Fruit fly (Drosophila melanogaster): Measurements from ENCODE around the gene Scsalpha1.

The Scsalpha1 gene

DNA sequence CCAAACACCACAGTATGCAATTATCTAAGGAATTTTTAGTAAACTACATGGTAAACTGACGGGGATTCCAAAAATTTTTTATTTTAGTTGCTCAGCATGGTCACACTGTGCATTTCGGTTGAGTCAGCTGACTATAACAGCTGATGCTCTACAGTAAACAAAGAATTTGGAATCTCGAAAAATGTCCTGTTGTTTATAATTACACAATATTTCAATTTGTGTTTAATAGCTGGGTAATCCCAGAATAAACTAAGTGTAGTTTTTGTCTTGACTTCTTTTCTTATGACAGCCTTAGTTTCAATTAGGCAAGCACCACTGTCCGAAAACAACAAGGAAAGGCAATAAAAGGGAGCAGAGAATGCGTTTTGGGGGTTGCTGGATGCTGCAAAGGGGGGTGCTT, 28.3 kb upstream of the Scsalpha1 start (continued):
- no peak for TF ChIP-seq CG1832 (GFP tag; optimal IDR thresholded peaks at IDR 0.05)
- no peak for TF ChIP-seq CG8924 (tag; optimal IDR thresholded peaks at IDR 0.05)
- TF ChIP-seq Sox100B (GFP tag; optimal IDR thresholded peaks at IDR 0.05): no peak
- no peak for TF ChIP-seq CG3163 (GFP tag; optimal IDR thresholded peaks at IDR 0.05)
- TF ChIP-seq jing (GFP tag; optimal IDR thresholded peaks at IDR 0.05): no peak
- no peak for TF ChIP-seq CG11085 (GFP tag; IDR thresholded peaks at IDR 0.05)
- TF ChIP-seq lilli (GFP tag; optimal IDR thresholded peaks at IDR 0.05): peak; percentile 18
- 0 out of 3 replicates have a peak, but pooled peaks have one; percentile 51 for TF ChIP-seq CG11456 (GFP tag; IDR thresholded peaks at IDR 0.05)
- TF ChIP-seq CG4404 (GFP tag; IDR thresholded peaks at IDR 0.05): peak; percentile 34
- TF ChIP-seq fd96Cb (tag; optimal IDR thresholded peaks at IDR 0.05): peak; percentile 27
- no peak for TF ChIP-seq lov (optimal IDR thresholded peaks at IDR 0.05)
- no peak for TF ChIP-seq lov (GFP tag; IDR thresholded peaks at IDR 0.05)
- TF ChIP-seq gem (tag; optimal IDR thresholded peaks at IDR 0.05): peak; percentile 57
- TF ChIP-seq CG7372 (GFP tag; IDR thresholded peaks at IDR 0.05): no peak
- TF ChIP-seq CG14441 (GFP tag; IDR thresholded peaks at IDR 0.05): peak; percentile 71
- TF ChIP-seq CG10462 (GFP tag; optimal IDR thresholded peaks at IDR 0.05): no peak
- no peak for TF ChIP-seq crol (GFP tag; IDR thresholded peaks at IDR 0.05)
- TF ChIP-seq GATAe (GFP tag; conservative IDR thresholded peaks at IDR 0.05): no peak
- TF ChIP-seq CG10321 (GFP tag; IDR thresholded peaks at IDR 0.05): no peak
- no peak for TF ChIP-seq NfI (GFP tag; optimal IDR thresholded peaks at IDR 0.05)
- no peak for TF ChIP-seq eyg (GFP tag; optimal IDR thresholded peaks at IDR 0.05)
- peak; percentile 13 for TF ChIP-seq CG17359 (tag; optimal IDR thresholded peaks at IDR 0.05)
- TF ChIP-seq gcm2 (GFP tag; optimal IDR thresholded peaks at IDR 0.05): no peak
- TF ChIP-seq gsb (GFP tag; IDR thresholded peaks at IDR 0.05): no peak
- TF ChIP-seq CG7963 (GFP tag; IDR thresholded peaks at IDR 0.05; ENCODE audit: partially characterized antibody): no peak
- TF ChIP-seq CG12236 (GFP tag; optimal IDR thresholded peaks at IDR 0.05): no peak
- TF ChIP-seq Sry-δ (GFP tag; optimal IDR thresholded peaks at IDR 0.05): no peak
- no peak for TF ChIP-seq bigmax (GFP tag; optimal IDR thresholded peaks at IDR 0.05)
- no peak for TF ChIP-seq Meics (GFP tag; optimal IDR thresholded peaks at IDR 0.05)
- TF ChIP-seq ATbp (GFP tag; optimal IDR thresholded peaks at IDR 0.05): no peak
- peak; percentile 7 for TF ChIP-seq CG4424 (GFP tag; optimal IDR thresholded peaks at IDR 0.05)
- no peak for TF ChIP-seq schlank (tag; optimal IDR thresholded peaks at IDR 0.05)
- TF ChIP-seq pnt (GFP tag; optimal IDR thresholded peaks at IDR 0.05): no peak
- TF ChIP-seq Hey (tag; optimal IDR thresholded peaks at IDR 0.05): no peak
- no peak for TF ChIP-seq dan (GFP tag; IDR thresholded peaks at IDR 0.05)
- no peak for TF ChIP-seq CrebB (tag; optimal IDR thresholded peaks at IDR 0.05)
- no peak for TF ChIP-seq CG1233 (GFP tag; optimal IDR thresholded peaks at IDR 0.05)
- TF ChIP-seq ato (GFP tag; IDR thresholded peaks at IDR 0.05; ENCODE audit: partially characterized antibody): no peak
- TF ChIP-seq Stat92E (GFP tag; optimal IDR thresholded peaks at IDR 0.05): no peak
- no peak for TF ChIP-seq pan (optimal IDR thresholded peaks at IDR 0.05)
- TF ChIP-seq pan (GFP tag; optimal IDR thresholded peaks at IDR 0.05 in 1 of 2, IDR thresholded peaks at IDR 0.05 in 1 of 2): peak in 1 of 2 experiments; percentile 61
- peak; percentile 11 for TF ChIP-seq CG15514 (GFP tag; optimal IDR thresholded peaks at IDR 0.05)
- peak; percentile 28; the same call in 1 of the 2 replicates for TF ChIP-seq ranshi (GFP tag; IDR thresholded peaks at IDR 0.05)
- TF ChIP-seq caup (GFP tag; optimal IDR thresholded peaks at IDR 0.05; ENCODE audit: severe bottlenecking): no peak
- no peak for TF ChIP-seq ftz-f1 (GFP tag; optimal IDR thresholded peaks at IDR 0.05)
- TF ChIP-seq CG18011 (GFP tag; optimal IDR thresholded peaks at IDR 0.05): no peak
- no peak for TF ChIP-seq CG11093 (GFP tag; IDR thresholded peaks at IDR 0.05)
- TF ChIP-seq D (optimal IDR thresholded peaks at IDR 0.05): no peak
- no peak for TF ChIP-seq D (GFP tag; optimal IDR thresholded peaks at IDR 0.05)
- no peak for TF ChIP-seq org-1 (GFP tag; optimal IDR thresholded peaks at IDR 0.05)
- TF ChIP-seq Camta (GFP tag; optimal IDR thresholded peaks at IDR 0.05): no peak
- TF ChIP-seq CG13894 (tag; optimal IDR thresholded peaks at IDR 0.05): no peak

Measured in whole organism, embryonic.